Worm (Caenorhabditis elegans): ENCODE results near the gene ptr-14.
"Not testable (repeated sequence)": the region's sequence is repeated elsewhere in the genome, so short reads cannot be mapped to it uniquely, and the experiment has no call there.

Gene ptr-14

DNA sequence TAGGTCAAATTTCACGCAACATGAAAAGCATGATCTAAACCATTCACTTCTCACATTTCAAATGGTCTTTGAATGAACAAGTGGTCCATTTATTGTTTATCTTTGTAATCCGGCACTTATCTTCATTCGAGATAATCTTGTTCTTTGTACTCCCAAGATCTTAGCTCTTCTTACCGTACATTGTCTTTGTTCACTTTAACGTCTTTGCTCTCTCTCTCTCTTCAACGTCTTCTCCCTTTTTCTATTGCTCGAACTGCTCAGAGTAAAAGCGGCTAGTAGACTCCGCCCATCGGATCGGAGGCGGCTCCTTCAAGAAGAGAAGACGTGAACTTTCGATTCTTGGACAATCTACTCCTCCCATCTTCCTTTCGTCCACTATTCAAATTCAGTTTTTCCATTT lies 21.4 kb downstream of the ptr-14 start, which contains the start of gene F56C4.1:
Gene F56C4.1 (plus strand): TSS at position 301 of the 400 bp plus-strand sequence.
- no peak for TF ChIP-seq vab-15 (tag; optimal IDR thresholded peaks at IDR 0.05)

DNA sequence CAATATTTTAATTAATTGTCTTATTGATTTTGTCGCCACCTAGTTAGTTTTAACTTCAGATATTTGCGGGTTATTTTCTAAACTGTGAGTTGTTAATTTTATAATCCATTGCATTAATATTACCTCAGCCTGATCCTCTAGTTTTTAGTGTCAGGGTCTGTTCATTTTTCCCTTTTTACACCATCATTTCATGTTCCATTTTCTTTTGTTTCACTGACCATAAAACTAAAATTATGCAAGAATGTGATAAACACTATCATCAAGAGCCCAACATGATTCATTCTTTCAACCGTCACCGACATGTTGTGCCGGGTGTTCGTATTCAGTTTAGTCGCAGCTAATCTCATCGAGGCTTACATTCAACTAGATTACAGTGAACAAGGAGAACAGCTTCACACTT lies 23.8 kb downstream of the ptr-14 start, which contains the start of gene F56C4.2:
Gene F56C4.2 (plus strand): TSS at position 301 of the 400 bp plus-strand sequence.
- no peak for TF ChIP-seq lin-35 (GFP tag; optimal IDR thresholded peaks at IDR 0.05)
- no peak for TF ChIP-seq pag-3 (tag; optimal IDR thresholded peaks at IDR 0.05; ENCODE audit: borderline replicate concordance, insufficient read depth)
- no peak for TF ChIP-seq snu-23 (GFP tag; optimal IDR thresholded peaks at IDR 0.05)
- no peak for TF ChIP-seq unc-86 (tag; optimal IDR thresholded peaks at IDR 0.05)
- no peak for TF ChIP-seq skn-1 (tag; optimal IDR thresholded peaks at IDR 0.05)
- TF ChIP-seq unc-130 (tag; optimal IDR thresholded peaks at IDR 0.05) = no peak

DNA sequence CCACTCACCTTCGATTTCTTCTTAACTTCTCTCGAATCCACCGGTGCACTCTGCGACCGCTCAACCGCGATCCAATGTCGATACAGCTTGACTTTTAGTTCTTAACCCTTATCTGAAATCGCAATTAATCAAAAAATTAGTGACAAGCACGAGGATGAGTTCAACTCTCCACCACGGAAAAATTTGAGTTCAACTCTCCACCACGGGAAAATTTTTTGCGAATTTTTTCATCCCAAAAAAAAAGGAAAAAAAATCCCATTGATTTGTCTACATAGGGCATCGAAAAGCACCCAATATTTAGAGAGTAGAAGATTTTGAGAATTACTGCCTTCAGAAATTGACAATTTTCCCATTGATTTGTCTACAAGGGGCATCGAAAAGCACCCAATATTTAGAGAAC lies 38.8 kb downstream of the ptr-14 start, which contains the start of gene glb-19:
Gene glb-19 (minus strand): TSS at position 101 of the 400 bp plus-strand sequence.
- TF ChIP-seq aly-2, hlh-4, ztf-4 (tag; optimal IDR thresholded peaks at IDR 0.05): not testable (repeated sequence)

DNA sequence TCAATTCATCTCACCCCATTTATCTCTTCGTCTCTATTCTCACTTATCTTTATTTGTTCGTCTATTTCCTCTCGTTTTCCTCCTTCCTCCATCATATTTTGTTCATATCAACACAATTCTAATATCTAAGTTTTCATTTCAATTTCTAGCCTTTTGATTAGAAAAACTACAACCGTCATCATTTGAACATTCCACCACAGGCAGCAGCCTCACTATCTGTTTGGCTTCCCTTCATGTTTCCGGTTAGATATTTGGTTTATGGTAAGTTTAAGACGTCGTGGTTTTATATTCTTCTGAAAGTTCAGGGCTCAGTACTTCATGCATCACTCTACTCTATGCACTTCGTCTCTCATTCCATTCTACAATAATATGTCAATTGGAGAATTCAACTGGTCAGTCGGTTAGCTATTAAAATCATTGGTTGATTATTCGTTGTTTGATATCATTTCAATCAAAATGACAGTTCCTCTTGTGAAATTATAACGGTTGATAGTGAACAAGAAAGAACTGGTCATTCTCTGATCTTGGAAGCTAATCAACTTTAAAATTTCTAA lies 41.6 kb downstream of the ptr-14 start, which contains the start of gene K08C7.1:
Gene K08C7.1 (plus strand): TSS at position 43 of the 554 bp plus-strand sequence.
- peak; percentile 45 for TF ChIP-seq elt-2 (tag; optimal IDR thresholded peaks at IDR 0.05)
- TF ChIP-seq nhr-76 (tag; optimal IDR thresholded peaks at IDR 0.05) = no peak

ce11 chrIV:10661072-10661471 lies 45.8 kb downstream of the ptr-14 start:
- TF ChIP-seq ceh-88 (GFP tag; IDR thresholded peaks at IDR 0.05) = no peak
- no peak for TF ChIP-seq mef-2 (tag; optimal IDR thresholded peaks at IDR 0.05)
- TF ChIP-seq unc-86 (tag; optimal IDR thresholded peaks at IDR 0.05) = no peak
- TF ChIP-seq nhr-47 (tag; optimal IDR thresholded peaks at IDR 0.05) = no peak
- TF ChIP-seq efl-3 (GFP tag; optimal IDR thresholded peaks at IDR 0.05) = no peak
- no peak for TF ChIP-seq dpl-1 (GFP tag; optimal IDR thresholded peaks at IDR 0.05)
- no peak for TF ChIP-seq ztf-11 (tag; optimal IDR thresholded peaks at IDR 0.05)
- TF ChIP-seq swsn-7 (tag; optimal IDR thresholded peaks at IDR 0.05) = no peak
- TF ChIP-seq aly-2 (tag; optimal IDR thresholded peaks at IDR 0.05) = no peak
- no peak for TF ChIP-seq xbp-1 (tag; optimal IDR thresholded peaks at IDR 0.05)
- no peak for TF ChIP-seq lin-13 (GFP tag; optimal IDR thresholded peaks at IDR 0.05)
- no peak for TF ChIP-seq nhr-12 (tag; optimal IDR thresholded peaks at IDR 0.05)

DNA sequence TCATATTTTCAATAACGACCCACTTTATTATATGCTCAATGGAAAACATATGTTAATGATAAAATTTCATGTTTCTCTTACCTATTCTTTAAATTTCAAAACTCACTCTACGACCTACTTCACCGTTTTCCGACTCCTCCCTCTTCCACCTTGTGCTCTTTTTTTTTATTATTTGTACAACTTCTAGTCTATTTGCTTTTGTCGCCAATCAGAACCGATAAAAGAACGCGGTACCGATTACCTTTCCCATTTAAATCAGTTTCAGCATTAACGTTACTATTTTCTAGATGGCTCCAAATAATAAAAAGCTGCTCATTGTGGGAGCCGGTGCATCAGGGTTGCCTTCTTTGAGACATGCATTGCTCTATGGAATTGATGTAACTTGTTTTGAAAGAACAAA lies 46.5 kb downstream of the ptr-14 start, which contains the start of gene fmo-1:
Gene fmo-1 (plus strand): TSS at position 98 of the 400 bp plus-strand sequence.
- no peak for TF ChIP-seq unc-98 (GFP tag; IDR thresholded peaks at IDR 0.05)
- peak; percentile 23 for TF ChIP-seq elt-2 (tag; optimal IDR thresholded peaks at IDR 0.05)

DNA sequence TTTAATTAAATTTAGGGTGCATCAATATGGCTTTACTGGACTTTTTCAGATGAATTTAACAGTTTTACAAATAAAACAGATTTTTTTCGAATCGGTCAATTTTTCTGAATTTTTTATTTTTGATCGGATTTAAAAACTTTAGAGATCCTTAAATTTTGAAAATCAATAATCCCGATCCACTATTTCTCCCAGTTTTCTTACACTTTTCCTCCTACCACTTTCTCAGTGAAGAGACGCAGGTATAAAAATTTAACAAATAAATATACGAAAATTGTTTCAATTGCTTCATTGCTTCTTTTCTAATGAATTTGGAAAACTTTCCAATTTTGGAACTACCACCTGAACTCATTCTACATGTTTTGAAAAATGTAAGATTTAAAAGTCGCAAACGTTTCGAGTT lies 48.9 kb downstream of the ptr-14 start, which contains the start of gene K08C7.7:
Gene K08C7.7 (plus strand): TSS at position 301 of the 400 bp plus-strand sequence.
- TF ChIP-seq ztf-4 (tag; optimal IDR thresholded peaks at IDR 0.05) (no peak), dpl-1 (GFP tag; optimal IDR thresholded peaks at IDR 0.05) (no peak), fos-1 (tag; optimal IDR thresholded peaks at IDR 0.05) (no peak), lin-35 (GFP tag; optimal IDR thresholded peaks at IDR 0.05) (no peak), lin-13 (GFP tag; optimal IDR thresholded peaks at IDR 0.05) (no peak), ztf-11 (tag; optimal IDR thresholded peaks at IDR 0.05) (no peak), ceh-88 (GFP tag; IDR thresholded peaks at IDR 0.05) (no peak)

DNA sequence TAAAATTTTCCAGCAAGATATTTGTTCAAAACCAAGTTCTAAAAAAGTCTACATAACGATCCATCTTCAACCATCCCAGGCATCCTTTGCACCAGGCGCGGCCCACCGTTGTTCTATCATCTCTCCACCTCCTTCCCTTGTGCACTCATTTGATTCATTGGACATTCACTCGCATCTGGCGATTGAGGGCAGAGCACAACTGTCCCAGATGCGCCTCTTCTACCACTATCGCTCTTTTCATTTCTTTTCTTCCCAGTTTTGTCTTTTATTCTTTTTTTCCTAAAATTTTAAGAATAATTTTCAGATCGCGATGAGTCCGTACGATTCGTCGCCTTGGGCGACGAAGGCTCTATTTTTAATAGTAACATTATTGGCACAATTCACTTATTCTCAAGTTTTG lies 51.3 kb downstream of the ptr-14 start, which contains the start of gene epi-1:
Gene epi-1 (plus strand): TSS at position 301 of the 400 bp plus-strand sequence.
- peak; percentile 11 for TF ChIP-seq rnt-1 (tag; optimal IDR thresholded peaks at IDR 0.05)
- TF ChIP-seq hpl-2 (GFP tag; optimal IDR thresholded peaks at IDR 0.05) = no peak
- TF ChIP-seq unc-86 (tag; optimal IDR thresholded peaks at IDR 0.05) = no peak
- TF ChIP-seq F16B12.6 (tag; optimal IDR thresholded peaks at IDR 0.05) = no peak
